Worm (Caenorhabditis elegans) whole organism, early embryonic: ENCODE data around the gene hex-1.

Source experiments
- B0310.2 ChIP-seq: sonication (generic microtip); optimal IDR thresholded peaks from 2 replicates; lab custom pipeline; 2016; ENCODE audit warnings: mild to moderate bottlenecking, missing genetic modification characterization, missing compliant biosample characterization
- F13C5.2 ChIP-seq: sonication (generic microtip); optimal IDR thresholded peaks from 2 replicates; lab custom pipeline; 2017; ENCODE audit warnings: mild to moderate bottlenecking, missing genetic modification characterization, inconsistent platforms, missing compliant biosample characterization
- aly-1 ChIP-seq: sonication (generic microtip); optimal IDR thresholded peaks from 2 replicates; lab custom pipeline; 2016; ENCODE audit warnings: missing genetic modification characterization, missing compliant biosample characterization
- ama-1 ChIP-seq: fragments of 150-350 bp; optimal IDR thresholded peaks from 2 replicates; lab custom pipeline; 2014
- ceh-13 ChIP-seq: fragments of 200-800 bp; sonication (Bioruptor generic); optimal IDR thresholded peaks from 2 replicates; lab custom pipeline; 2018; ENCODE audit warnings: mild to moderate bottlenecking, missing genetic modification characterization, missing compliant biosample characterization
- ceh-36 ChIP-seq: sonication (generic microtip); optimal IDR thresholded peaks from 2 replicates; lab custom pipeline; 2016; ENCODE audit warnings: missing genetic modification characterization, inconsistent platforms, missing compliant biosample characterization
- ets-7 ChIP-seq: sonication (generic microtip); optimal IDR thresholded peaks from 2 replicates; lab custom pipeline; 2016; ENCODE audit warnings: missing genotype, missing genetic modification characterization, missing compliant biosample characterization
- flt-1 ChIP-seq: fragments of 200-800 bp; sonication (Bioruptor generic); IDR thresholded peaks from 2 replicates; pipeline ENCODE4 v1.3.6; 2022; ENCODE audit warnings: missing genetic modification characterization, missing compliant biosample characterization
- hmbx-1 ChIP-seq: sonication (generic microtip); optimal IDR thresholded peaks from 2 replicates; lab custom pipeline; 2016; ENCODE audit warnings: mild to moderate bottlenecking, missing genetic modification characterization, missing compliant biosample characterization
- hmg-4 ChIP-seq: fragments of 200-800 bp; sonication (Bioruptor generic); optimal IDR thresholded peaks from 2 replicates; lab custom pipeline; 2018; ENCODE audit warnings: mild to moderate bottlenecking, missing genetic modification characterization, missing compliant biosample characterization
- hnd-1 ChIP-seq: sonication (generic microtip); optimal IDR thresholded peaks from 2 replicates; lab custom pipeline; 2016; ENCODE audit warnings: missing genetic modification characterization, missing compliant biosample characterization
- pes-1 ChIP-seq: fragments of 200-800 bp; sonication (Bioruptor generic); IDR thresholded peaks from 2 replicates; pipeline ENCODE4 v1.3.6; 2022; ENCODE audit warnings: missing genetic modification reagents, missing genetic modification characterization, missing compliant biosample characterization
- scrt-1 ChIP-seq: fragments of 200-800 bp; sonication (Bioruptor generic); IDR thresholded peaks from 2 replicates; pipeline ENCODE4 v1.3.6; 2022; ENCODE audit warnings: missing genetic modification characterization, missing compliant biosample characterization
- sea-1 ChIP-seq: fragments of 200-800 bp; sonication (Bioruptor generic); conservative IDR thresholded peaks from 2 replicates; pipeline ENCODE4 v1.3.6; 2022; ENCODE audit warnings: missing genetic modification characterization, missing compliant biosample characterization
- tbx-11 ChIP-seq: fragments of 200-800 bp; sonication (Bioruptor generic); IDR thresholded peaks from 2 replicates; pipeline ENCODE4 v1.3.6; 2022; ENCODE audit warnings: missing genetic modification characterization, missing compliant biosample characterization
- tbx-37 ChIP-seq: fragments of 200-800 bp; sonication (Bioruptor generic); conservative IDR thresholded peaks from 2 replicates; pipeline ENCODE4 v1.3.6; 2022; ENCODE audit warnings: missing genetic modification reagents, missing genetic modification characterization, missing compliant biosample characterization
- tra-4 ChIP-seq: sonication (generic microtip); optimal IDR thresholded peaks from 2 replicates; lab custom pipeline; 2017; ENCODE audit warnings: missing genetic modification characterization, missing compliant biosample characterization

Gene hex-1

DNA sequence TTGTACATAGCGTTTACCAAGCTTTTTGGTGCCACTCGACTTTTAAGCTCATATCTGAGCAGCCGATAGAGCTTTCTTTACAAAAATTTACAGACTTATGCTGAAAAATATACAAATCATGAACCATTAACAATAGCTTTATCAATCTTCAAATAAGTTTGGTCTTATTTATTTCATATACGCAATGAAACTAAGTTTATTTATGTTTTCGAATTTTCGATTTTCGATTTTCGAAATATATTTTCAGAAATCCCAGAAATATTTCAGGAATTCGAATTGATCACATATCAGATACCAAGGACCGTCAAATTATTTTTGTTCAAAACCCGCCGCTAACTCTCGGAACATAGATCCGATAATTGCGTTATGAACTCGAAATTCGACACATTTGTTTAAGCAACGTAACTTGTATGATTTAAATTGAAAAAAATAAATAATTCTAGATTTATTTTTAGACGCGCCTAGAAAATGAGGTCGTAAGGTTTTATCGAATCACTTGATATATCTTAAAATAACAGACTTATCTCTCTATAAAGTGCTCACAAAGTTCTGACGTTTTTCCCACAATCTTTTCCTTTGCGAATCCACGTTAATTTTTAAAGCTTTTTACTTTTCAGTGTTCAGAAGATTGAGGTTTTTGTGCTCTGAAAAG, 20.3 kb downstream of the hex-1 start:
- TF ChIP-seq tbx-37 (GFP tag; lab: Robert Waterston, UW): no peak
- no peak for TF ChIP-seq tbx-11 (GFP tag; lab: Robert Waterston, UW)
- TF ChIP-seq sea-1 (GFP tag; lab: Robert Waterston, UW): no peak
- no peak for TF ChIP-seq ets-7 (tag; lab: Kevin White, UChicago)
- no peak for TF ChIP-seq ceh-13 (GFP tag; lab: Kevin White, UChicago)
- no peak for TF ChIP-seq aly-1
- no peak for TF ChIP-seq hmg-4 (GFP tag; lab: Kevin White, UChicago)
- TF ChIP-seq F13C5.2: no peak

DNA sequence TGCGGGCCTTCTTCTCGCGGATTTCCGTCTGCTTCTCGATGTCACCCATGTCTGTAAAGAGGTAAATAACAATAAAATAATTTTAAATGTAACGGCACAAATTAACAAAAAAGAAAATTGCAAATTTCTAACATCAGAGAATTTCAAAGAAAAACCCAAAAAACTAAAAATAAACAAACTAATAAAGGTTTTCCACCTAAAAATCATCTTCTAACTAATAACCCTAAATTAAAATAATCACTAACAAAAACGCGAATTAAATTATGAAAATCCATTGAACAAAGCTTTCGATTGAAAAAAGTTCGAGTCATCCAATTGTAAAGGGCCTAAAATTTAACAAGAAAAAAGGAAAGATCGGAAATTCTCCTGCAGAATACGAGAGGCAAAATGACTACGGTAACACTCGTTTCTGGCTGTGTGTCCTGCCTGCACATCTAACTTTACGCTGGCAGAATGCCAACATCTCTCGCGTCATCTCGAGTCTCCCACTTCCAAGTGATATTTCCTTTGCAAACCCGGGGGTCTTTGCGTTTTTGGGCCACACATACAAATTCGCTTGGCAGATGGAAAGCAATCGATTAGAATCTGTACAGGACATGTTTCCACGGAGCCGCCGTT, 21.7 kb downstream of the hex-1 start, which contains the start of gene rpl-11.2:
Gene rpl-11.2 (minus strand): TSS at position 51 of the 618 bp plus-strand sequence.
- TF ChIP-seq sea-1 (GFP tag; lab: Robert Waterston, UW) (0 out of 2 replicates have a peak, but pooled peaks have one; percentile 23), scrt-1 (no peak), hmg-4 (GFP tag; lab: Kevin White, UChicago) (peak; percentile 79), pes-1 (GFP tag; lab: Robert Waterston, UW) (no peak; the same call in 1 of the 2 replicates), ceh-36 (tag; lab: Kevin White, UChicago) (no peak), F13C5.2 (peak; percentile 81), flt-1 (GFP tag; lab: Robert Waterston, UW) (peak; percentile 57; the same call in 1 of the 2 replicates), tra-4 (no peak), hmbx-1 (tag; lab: Kevin White, UChicago) (peak; percentile 7), tbx-37 (GFP tag; lab: Robert Waterston, UW) (peak; percentile 52; the same call in 1 of the 2 replicates)

DNA sequence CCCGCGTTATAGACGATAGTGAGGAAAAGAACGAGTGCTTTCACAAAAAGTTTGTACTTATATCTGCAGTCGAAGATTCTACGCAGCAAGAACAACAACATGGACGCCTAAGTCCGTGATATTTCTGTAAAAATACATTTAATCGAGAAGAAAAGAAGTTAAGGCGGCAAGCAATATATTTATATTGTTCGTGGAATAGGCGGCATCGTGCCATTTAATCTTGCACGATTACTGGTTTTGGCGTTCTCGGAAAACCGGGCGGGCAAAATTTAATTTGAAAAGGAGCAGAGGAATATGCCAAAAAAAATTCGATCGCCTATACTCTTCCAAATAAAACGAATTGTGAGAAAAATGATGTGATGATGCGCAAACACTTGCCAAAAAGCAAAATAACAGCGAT, 26.0 kb downstream of the hex-1 start, which contains the start of gene AH9.1:
Gene AH9.1 (minus strand): TSS at position 101 of the 400 bp plus-strand sequence.
- TF ChIP-seq hmbx-1 (tag; lab: Kevin White, UChicago) (no peak), ceh-36 (tag; lab: Kevin White, UChicago) (no peak), flt-1 (GFP tag; lab: Robert Waterston, UW) (no peak), hmg-4 (GFP tag; lab: Kevin White, UChicago) (no peak), tbx-11 (GFP tag; lab: Robert Waterston, UW) (no peak), hnd-1 (tag; lab: Kevin White, UChicago) (no peak), scrt-1 (no peak), ceh-13 (GFP tag; lab: Kevin White, UChicago) (no peak), ets-7 (tag; lab: Kevin White, UChicago) (no peak), F13C5.2 (no peak), aly-1 (no peak), pes-1 (GFP tag; lab: Robert Waterston, UW) (no peak), tra-4 (no peak), ama-1 (no peak), tbx-37 (GFP tag; lab: Robert Waterston, UW) (no peak), sea-1 (GFP tag; lab: Robert Waterston, UW) (no peak), B0310.2 (tag; lab: Kevin White, UChicago) (no peak)

DNA sequence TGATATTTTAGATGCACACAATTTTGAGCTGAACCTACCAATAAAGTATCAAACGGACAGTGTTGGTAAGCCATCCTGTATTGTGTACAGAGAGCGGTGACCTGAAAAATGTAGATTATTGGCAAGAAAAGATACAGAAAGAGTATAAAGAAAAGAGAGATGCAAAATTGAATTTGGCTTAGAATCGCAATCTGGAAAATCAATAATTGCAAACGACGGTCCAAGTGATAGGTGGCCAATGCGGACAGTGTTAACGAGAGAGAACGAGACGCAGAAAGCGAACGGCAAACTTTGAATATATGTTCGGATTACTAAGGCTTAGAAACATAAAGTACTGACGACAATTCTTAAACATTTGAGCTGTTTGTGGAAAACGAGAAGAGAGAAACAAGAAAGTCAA, 37.1 kb downstream of the hex-1 start, which contains the start of gene crn-4:
Gene crn-4 (minus strand): TSS at position 101 of the 400 bp plus-strand sequence.
- TF ChIP-seq sea-1 (GFP tag; lab: Robert Waterston, UW): no peak
- TF ChIP-seq hmg-4 (GFP tag; lab: Kevin White, UChicago): no peak
- no peak for TF ChIP-seq pes-1 (GFP tag; lab: Robert Waterston, UW)
- no peak for TF ChIP-seq flt-1 (GFP tag; lab: Robert Waterston, UW)

DNA sequence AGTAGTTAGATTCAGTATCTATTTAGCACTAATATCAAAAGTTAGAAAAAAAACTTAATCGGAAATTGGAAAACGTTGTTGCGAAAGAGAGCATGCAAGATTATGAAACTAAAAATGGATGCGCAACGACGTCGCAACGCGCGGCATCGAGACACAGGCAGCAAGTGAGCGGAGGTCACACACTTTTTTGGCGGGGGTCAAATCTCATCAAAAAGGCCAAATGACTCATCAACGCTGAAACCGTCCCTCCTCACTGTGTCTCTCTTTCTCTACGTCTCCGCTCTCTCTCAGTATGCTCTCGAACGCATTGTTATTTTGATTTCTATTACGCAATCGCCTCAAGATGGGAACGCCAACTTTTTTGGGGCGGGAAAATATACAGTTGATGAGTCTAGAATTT, 37.5 kb downstream of the hex-1 start:
- TF ChIP-seq ceh-36 (tag; lab: Kevin White, UChicago): no peak
- no peak for TF ChIP-seq hmg-4 (GFP tag; lab: Kevin White, UChicago)
- no peak for TF ChIP-seq ama-1
- no peak for TF ChIP-seq tbx-37 (GFP tag; lab: Robert Waterston, UW)
- TF ChIP-seq hnd-1 (tag; lab: Kevin White, UChicago): no peak
- TF ChIP-seq scrt-1: no peak
- TF ChIP-seq sea-1 (GFP tag; lab: Robert Waterston, UW): no peak
- no peak for TF ChIP-seq tbx-11 (GFP tag; lab: Robert Waterston, UW)
- no peak for TF ChIP-seq aly-1
- no peak for TF ChIP-seq B0310.2 (tag; lab: Kevin White, UChicago)
- TF ChIP-seq ceh-13 (GFP tag; lab: Kevin White, UChicago): no peak
- no peak for TF ChIP-seq ets-7 (tag; lab: Kevin White, UChicago)
- TF ChIP-seq hmbx-1 (tag; lab: Kevin White, UChicago): no peak
- no peak for TF ChIP-seq F13C5.2
- TF ChIP-seq tra-4: no peak
- TF ChIP-seq pes-1 (GFP tag; lab: Robert Waterston, UW): no peak
- no peak for TF ChIP-seq flt-1 (GFP tag; lab: Robert Waterston, UW)

DNA sequence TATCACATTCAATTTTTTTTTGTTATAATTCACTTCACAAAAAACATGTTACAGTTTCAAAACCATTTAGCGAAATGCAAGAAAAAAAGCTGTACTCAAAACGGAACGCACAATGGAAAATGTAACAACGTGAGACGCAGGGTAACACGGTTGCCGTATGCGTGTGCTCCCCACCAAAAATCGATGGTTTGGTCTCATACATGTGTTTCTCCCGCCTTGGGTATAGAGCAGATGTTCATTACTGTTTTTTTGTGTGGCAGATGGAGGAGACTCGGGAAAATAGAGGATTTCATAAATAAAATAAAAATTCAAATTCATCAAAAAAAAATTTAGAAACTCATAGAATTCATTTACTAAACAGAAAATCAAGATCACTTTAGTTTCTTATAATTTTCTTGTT, 40.1 kb downstream of the hex-1 start, which contains the start of gene AH9.3:
Gene AH9.3 (minus strand): TSS at position 101 of the 400 bp plus-strand sequence.
- TF ChIP-seq scrt-1 (no peak), hmbx-1 (tag; lab: Kevin White, UChicago) (no peak), tbx-11 (GFP tag; lab: Robert Waterston, UW) (no peak), ets-7 (tag; lab: Kevin White, UChicago) (no peak), hmg-4 (GFP tag; lab: Kevin White, UChicago) (no peak), F13C5.2 (no peak)

DNA sequence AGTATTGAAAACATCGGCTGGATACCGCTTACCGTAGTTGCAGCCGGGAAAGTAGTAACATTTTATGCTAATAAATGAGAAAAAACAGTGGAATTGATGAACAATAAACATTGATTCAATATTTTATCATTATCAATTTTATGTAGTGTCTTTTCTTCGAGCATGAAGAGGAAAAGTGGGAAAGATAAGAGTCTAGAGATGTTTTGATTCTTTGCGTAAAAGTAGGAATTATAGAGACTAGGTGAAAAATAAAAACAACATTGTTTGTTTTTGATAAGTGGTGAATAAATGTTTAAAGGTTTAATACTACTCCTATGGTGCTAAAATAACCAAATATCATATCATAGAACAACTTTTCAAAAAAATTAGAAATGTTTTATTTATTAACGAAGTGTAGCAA, 41.5 kb downstream of the hex-1 start:
- TF ChIP-seq ceh-13 (GFP tag; lab: Kevin White, UChicago) (no peak), ets-7 (tag; lab: Kevin White, UChicago) (no peak), tbx-37 (GFP tag; lab: Robert Waterston, UW) (no peak)
